Fruit fly (Drosophila melanogaster): ENCODE measurements around the gene CG14324.

- TF ChIP-seq Clk (GFP tag; optimal IDR thresholded peaks at IDR 0.05): no peak
- TF ChIP-seq CG14711 (tag; optimal IDR thresholded peaks at IDR 0.05): no peak
- peak; percentile 15 for TF ChIP-seq CG1620 (GFP tag; optimal IDR thresholded peaks at IDR 0.05)
- TF ChIP-seq cic (GFP tag; optimal IDR thresholded peaks at IDR 0.05): no peak
- peak; percentile 9 for TF ChIP-seq CG12768 (GFP tag; optimal IDR thresholded peaks at IDR 0.05)
- TF ChIP-seq Crg-1 (GFP tag; optimal IDR thresholded peaks at IDR 0.05): peak; percentile 1
- peak; percentile 55 for TF ChIP-seq kay (GFP tag; ENCODE audit: borderline replicate concordance)
- TF ChIP-seq bab1 (GFP tag; optimal IDR thresholded peaks at IDR 0.05): no peak
- TF ChIP-seq cnc (optimal IDR thresholded peaks at IDR 0.05): no peak
Measured at dm6 chr3R:17617121-17617975, 1.3 kb downstream of the CG14324 start.

Measured in whole organism, adult.